Fruit fly (Drosophila melanogaster) whole organism, prepupa: ENCODE results near the gene CG11964.

Experiments used
- Blimp-1 ChIP-seq: fragments of 200-800 bp; sonication (Bioruptor generic); optimal IDR thresholded peaks from 3 replicates; lab custom pipeline; 2017; ENCODE audit warnings: missing biosample characterization, missing genetic modification characterization, mild to moderate bottlenecking, moderate library complexity, missing genetic modification reagents
- CG10669 ChIP-seq: fragments of 200-800 bp; sonication (Bioruptor generic); optimal IDR thresholded peaks from 3 replicates; lab custom pipeline; 2018; ENCODE audit warnings: missing biosample characterization, mild to moderate bottlenecking, missing genetic modification characterization, moderate library complexity
- CG11294 ChIP-seq: fragments of 200-800 bp; sonication (Bioruptor generic); IDR thresholded peaks from 2 replicates; pipeline ENCODE4 v1.3.6; 2022; ENCODE audit warnings: missing biosample characterization, missing genetic modification characterization
- CG11762 ChIP-seq: fragments of 200-800 bp; sonication (Bioruptor generic); optimal IDR thresholded peaks from 3 replicates; lab custom pipeline; 2016; ENCODE audit warnings: missing biosample characterization, missing genetic modification characterization; ENCODE audit not compliant: insufficient read depth
- CG11902 ChIP-seq: fragments of 200-800 bp; sonication (Bioruptor generic); optimal IDR thresholded peaks from 3 replicates; lab custom pipeline; 2016; ENCODE audit warnings: missing biosample characterization, missing genetic modification characterization
- CG15336 ChIP-seq: fragments of 200-800 bp; sonication (Bioruptor generic); IDR thresholded peaks from 2 replicates; pipeline ENCODE4 v1.3.6; 2022; ENCODE audit warnings: missing biosample characterization, missing genetic modification characterization
- CG16779 ChIP-seq: fragments of 200-800 bp; sonication (Bioruptor generic); optimal IDR thresholded peaks from 3 replicates; lab custom pipeline; 2017; ENCODE audit warnings: missing biosample characterization, mild to moderate bottlenecking, missing genetic modification characterization
- CG3032 ChIP-seq: fragments of 200-800 bp; optimal IDR thresholded peaks from 2 replicates; lab custom pipeline; 2019; ENCODE audit warnings: missing biosample characterization, mild to moderate bottlenecking, missing genetic modification characterization, moderate library complexity
- CG31627 ChIP-seq: fragments of 200-800 bp; sonication (Bioruptor generic); optimal IDR thresholded peaks from 3 replicates; lab custom pipeline; 2016; ENCODE audit warnings: missing biosample characterization, missing genetic modification characterization
- CG34406 ChIP-seq: fragments of 200-800 bp; sonication (Bioruptor generic); optimal IDR thresholded peaks from 3 replicates; lab custom pipeline; 2016; ENCODE audit warnings: missing biosample characterization, missing genetic modification characterization
- CG3919 ChIP-seq: fragments of 200-800 bp; sonication (Bioruptor generic); optimal IDR thresholded peaks from 3 replicates; lab custom pipeline; 2016; ENCODE audit warnings: missing biosample characterization, missing genetic modification characterization
- CG4318 ChIP-seq: fragments of 200-800 bp; sonication (Bioruptor generic); optimal IDR thresholded peaks from 3 replicates; lab custom pipeline; 2017; ENCODE audit warnings: missing biosample characterization, mild to moderate bottlenecking, missing genetic modification characterization
- CG6276 ChIP-seq: fragments of 200-800 bp; sonication (Bioruptor generic); optimal IDR thresholded peaks from 2 replicates; lab custom pipeline; 2017; ENCODE audit warnings: missing biosample characterization, mild to moderate bottlenecking, missing genetic modification characterization
- CG6792 ChIP-seq: fragments of 200-800 bp; sonication (Bioruptor generic); optimal IDR thresholded peaks from 3 replicates; lab custom pipeline; 2016; ENCODE audit warnings: missing biosample characterization, missing genetic modification characterization
- CG6808 ChIP-seq: fragments of 200-800 bp; sonication (Bioruptor generic); optimal IDR thresholded peaks from 3 replicates; lab custom pipeline; 2017; ENCODE audit warnings: missing biosample characterization, missing genetic modification characterization, mild to moderate bottlenecking, moderate library complexity, missing genetic modification reagents
- CG6854 ChIP-seq: fragments of 200-800 bp; sonication (Bioruptor generic); optimal IDR thresholded peaks from 2 replicates; lab custom pipeline; 2017; ENCODE audit warnings: missing biosample characterization, mild to moderate bottlenecking, missing genetic modification characterization
- CG7368 ChIP-seq: fragments of 200-800 bp; sonication (Bioruptor generic); optimal IDR thresholded peaks from 3 replicates; lab custom pipeline; 2016; ENCODE audit warnings: missing biosample characterization, missing genetic modification characterization
- CG8119 ChIP-seq: fragments of 200-800 bp; sonication (Bioruptor generic); IDR thresholded peaks from 3 replicates; pipeline ENCODE4 v1.3.6; 2022; ENCODE audit warnings: missing biosample characterization, missing genetic modification characterization
- CG9139 ChIP-seq: fragments of 200-800 bp; sonication (Bioruptor generic); optimal IDR thresholded peaks from 3 replicates; lab custom pipeline; 2017; ENCODE audit warnings: missing biosample characterization, mild to moderate bottlenecking, missing genetic modification characterization
- Eip75B ChIP-seq: fragments of 200-800 bp; sonication (Bioruptor generic); optimal IDR thresholded peaks from 3 replicates; lab custom pipeline; 2016; ENCODE audit warnings: missing biosample characterization, missing genetic modification characterization
- Eip78C ChIP-seq: fragments of 200-800 bp; sonication (Bioruptor generic); peaks from one replicate; lab custom pipeline; 2016; ENCODE audit warnings: missing biosample characterization, missing genetic modification characterization
- Eip93F ChIP-seq: fragments of 200-800 bp; sonication (Bioruptor generic); optimal IDR thresholded peaks from 2 replicates; lab custom pipeline; 2016; ENCODE audit warnings: missing biosample characterization, mild to moderate bottlenecking, missing genetic modification characterization
- Ets96B ChIP-seq: fragments of 200-800 bp; optimal IDR thresholded peaks from 2 replicates; lab custom pipeline; 2019; ENCODE audit warnings: missing biosample characterization, mild to moderate bottlenecking, missing genetic modification characterization, moderate library complexity
- Gug ChIP-seq: fragments of 200-800 bp; sonication (Bioruptor generic); IDR thresholded peaks from 2 replicates; pipeline ENCODE4 v1.3.6; 2022; ENCODE audit warnings: missing biosample characterization, missing genetic modification characterization
- Hr38 ChIP-seq: sonication (Bioruptor generic); optimal IDR thresholded peaks from 2 replicates; lab custom pipeline; 2016; ENCODE audit warnings: missing biosample characterization, missing genetic modification characterization
- Hr4 ChIP-seq: fragments of 200-800 bp; sonication (Bioruptor generic); optimal IDR thresholded peaks from 3 replicates; lab custom pipeline; 2016; ENCODE audit warnings: missing biosample characterization, missing genetic modification characterization
- Met ChIP-seq: fragments of 200-800 bp; sonication (Bioruptor generic); optimal IDR thresholded peaks from 3 replicates; lab custom pipeline; 2016; ENCODE audit warnings: missing biosample characterization, missing genetic modification characterization
- OdsH ChIP-seq: fragments of 200-800 bp; sonication (Bioruptor generic); optimal IDR thresholded peaks from 3 replicates; lab custom pipeline; 2016; ENCODE audit warnings: missing biosample characterization, missing genetic modification characterization
- Sox14 ChIP-seq: fragments of 200-800 bp; sonication (Bioruptor generic); optimal IDR thresholded peaks from 3 replicates; lab custom pipeline; 2016; ENCODE audit warnings: missing biosample characterization, missing genetic modification characterization
- Sox15 ChIP-seq: fragments of 200-800 bp; sonication (Bioruptor generic); optimal IDR thresholded peaks from 3 replicates; lab custom pipeline; 2016; ENCODE audit warnings: missing biosample characterization, missing genetic modification characterization
- achi ChIP-seq: fragments of 200-800 bp; sonication (Bioruptor generic); optimal IDR thresholded peaks from 3 replicates; lab custom pipeline; 2016; ENCODE audit warnings: missing biosample characterization, missing genetic modification characterization
- acj6 ChIP-seq: fragments of 200-800 bp; sonication (Bioruptor generic); optimal IDR thresholded peaks from 3 replicates; lab custom pipeline; 2016; ENCODE audit warnings: missing biosample characterization, missing genetic modification characterization
- cyc ChIP-seq: fragments of 200-800 bp; sonication (Bioruptor generic); optimal IDR thresholded peaks from 3 replicates; lab custom pipeline; 2016; ENCODE audit warnings: missing biosample characterization, missing genetic modification characterization
- dac ChIP-seq: fragments of 200-800 bp; sonication (Bioruptor generic); optimal IDR thresholded peaks from 2 replicates; lab custom pipeline; 2017; ENCODE audit warnings: missing biosample characterization, mild to moderate bottlenecking, missing genetic modification characterization
- dsx ChIP-seq: fragments of 200-800 bp; optimal IDR thresholded peaks from 3 replicates; lab custom pipeline; 2019; ENCODE audit warnings: missing biosample characterization, mild to moderate bottlenecking, missing genetic modification characterization, moderate library complexity; ENCODE audit not compliant: poor library complexity, severe bottlenecking
- eg ChIP-seq: fragments of 200-800 bp; sonication (Bioruptor generic); IDR thresholded peaks from 3 replicates; pipeline ENCODE4 v1.3.6; 2022; ENCODE audit warnings: missing biosample characterization, missing genetic modification characterization
- esn ChIP-seq: fragments of 200-800 bp; sonication (Bioruptor generic); optimal IDR thresholded peaks from 2 replicates; lab custom pipeline; 2016; ENCODE audit warnings: missing biosample characterization, mild to moderate bottlenecking, missing genetic modification characterization, moderate library complexity
- fd59A ChIP-seq: fragments of 200-800 bp; sonication (Bioruptor generic); optimal IDR thresholded peaks from 2 replicates; lab custom pipeline; 2017; ENCODE audit warnings: missing biosample characterization, mild to moderate bottlenecking, missing genetic modification characterization, missing genetic modification reagents
- fkh ChIP-seq: fragments of 200-800 bp; sonication (Bioruptor generic); optimal IDR thresholded peaks from 3 replicates; lab custom pipeline; 2017; ENCODE audit warnings: missing biosample characterization, mild to moderate bottlenecking, missing genetic modification characterization, moderate library complexity
- net ChIP-seq: fragments of 200-800 bp; sonication (Bioruptor generic); optimal IDR thresholded peaks from 3 replicates; lab custom pipeline; 2016; ENCODE audit warnings: missing biosample characterization, missing genetic modification characterization
- pdm3 ChIP-seq: fragments of 200-800 bp; sonication (Bioruptor generic); optimal IDR thresholded peaks from 3 replicates; lab custom pipeline; 2016; ENCODE audit warnings: missing biosample characterization, missing genetic modification characterization
- ss ChIP-seq, 2 experiments: fragments of 200-800 bp; sonication (Bioruptor generic); optimal IDR thresholded peaks; 2 replicates in 1 of 2; 3 replicates in 1 of 2; lab custom pipeline; 2017 to 2018; ENCODE audit warnings: mild to moderate bottlenecking in 2 of 2, missing biosample characterization in 2 of 2, missing genetic modification characterization in 2 of 2, moderate library complexity in 1 of 2
- svp ChIP-seq: fragments of 200-800 bp; sonication (Bioruptor generic); peaks from one replicate; lab custom pipeline; 2016; ENCODE audit warnings: missing biosample characterization, missing genetic modification characterization
- vri ChIP-seq: fragments of 200-800 bp; sonication (Bioruptor generic); optimal IDR thresholded peaks from 3 replicates; lab custom pipeline; 2016; ENCODE audit warnings: missing biosample characterization, mild to moderate bottlenecking, missing genetic modification characterization

Gene CG11964

dm6 chr3R:8938494-8939404 lies 6.1 kb downstream of the CG11964 start, which contains the start of gene ScsbetaA:
Gene ScsbetaA (plus strand): TSS chr3R:8938724.
- peak; percentile 96 for TF ChIP-seq vri (GFP tag; lab: Kevin White, UChicago)
- TF ChIP-seq dsx = peak; percentile 52
- TF ChIP-seq pdm3 (GFP tag; lab: Kevin White, UChicago) = no peak
- TF ChIP-seq CG3919 (GFP tag; lab: Kevin White, UChicago) = no peak
- TF ChIP-seq ss (GFP tag; optimal IDR thresholded peaks at IDR 0.05; lab: Kevin White, UChicago) = peak; percentile 20 to 31
- TF ChIP-seq CG6808 (GFP tag; lab: Kevin White, UChicago) = peak; percentile 35
- peak; percentile 27; the same call in 1 of the 3 replicates for TF ChIP-seq CG8119
- no peak for TF ChIP-seq CG7368
- TF ChIP-seq CG9139 = peak; percentile 30
- TF ChIP-seq CG11294 = no peak
- TF ChIP-seq CG3032 (tag; lab: Kevin White, UChicago) = peak; percentile 13
- peak; percentile 36 for TF ChIP-seq fkh
- no peak for TF ChIP-seq Hr38 (GFP tag; lab: Kevin White, UChicago)
- TF ChIP-seq CG16779 (tag; lab: Kevin White, UChicago) = peak; percentile 42
- TF ChIP-seq CG4318 = no peak
- peak; percentile 76 for TF ChIP-seq svp (GFP tag; lab: Kevin White, UChicago)
- TF ChIP-seq fd59A (GFP tag; lab: Kevin White, UChicago) = no peak
- peak; percentile 75 for TF ChIP-seq Blimp-1 (GFP tag; lab: Kevin White, UChicago)
- 0 out of 2 replicates have a peak, but pooled peaks have one; percentile 9 for TF ChIP-seq CG15336
- no peak for TF ChIP-seq net (GFP tag; lab: Kevin White, UChicago)
- no peak for TF ChIP-seq CG6792
- TF ChIP-seq Eip75B (GFP tag; lab: Kevin White, UChicago) = peak; percentile 5
- TF ChIP-seq esn (GFP tag; lab: Kevin White, UChicago) = peak; percentile 5
- peak; percentile 36 for TF ChIP-seq Eip78C (GFP tag; lab: Kevin White, UChicago)
- TF ChIP-seq Sox14 (GFP tag; lab: Kevin White, UChicago) = peak; percentile 6
- TF ChIP-seq CG34406 (GFP tag; lab: Kevin White, UChicago) = peak; percentile 1
- no peak for TF ChIP-seq dac (GFP tag; lab: Kevin White, UChicago)

dm6 chr3R:8934930-8935329 lies 9.9 kb downstream of the CG11964 start, which contains the start of gene osk:
Gene osk (plus strand): TSS chr3R:8935126.
- TF ChIP-seq CG11762 (GFP tag; lab: Kevin White, UChicago) (no peak), CG15336 (no peak), Ets96B (no peak), cyc (GFP tag; lab: Kevin White, UChicago) (no peak)
- TF ChIP-seq, all 60 proteins: peak for 0

- TF ChIP-seq eg (GFP tag; lab: Robert Waterston, UW) = peak; percentile 45; the same call in 1 of the 3 replicates
- peak; percentile 32; the same call in 1 of the 2 replicates for TF ChIP-seq Gug (GFP tag; lab: Robert Waterston, UW)
- TF ChIP-seq Sox15 (GFP tag; lab: Kevin White, UChicago) = no peak
- TF ChIP-seq CG7368 = no peak
- no peak for TF ChIP-seq CG31627 (GFP tag; lab: Kevin White, UChicago)
- TF ChIP-seq Met (GFP tag; lab: Kevin White, UChicago) = peak; percentile 12
- TF ChIP-seq CG4318 = no peak
- no peak for TF ChIP-seq CG6792
- no peak for TF ChIP-seq Eip93F
- peak; percentile 36 for TF ChIP-seq CG10669 (GFP tag; lab: Kevin White, UChicago)
- TF ChIP-seq cyc (GFP tag; lab: Kevin White, UChicago) = peak; percentile 12
- peak; percentile 6 for TF ChIP-seq Hr4 (GFP tag; lab: Kevin White, UChicago)
- peak; percentile 49 for TF ChIP-seq CG3919 (GFP tag; lab: Kevin White, UChicago)
- no peak for TF ChIP-seq Sox14 (GFP tag; lab: Kevin White, UChicago)
- TF ChIP-seq CG6808 (GFP tag; lab: Kevin White, UChicago) = peak; percentile 31
- TF ChIP-seq CG11902 (GFP tag; lab: Kevin White, UChicago) = no peak
- peak; percentile 34 for TF ChIP-seq acj6 (GFP tag; lab: Kevin White, UChicago)
- no peak for TF ChIP-seq CG6276 (GFP tag; lab: Kevin White, UChicago)
- no peak for TF ChIP-seq CG11294
- peak; percentile 21 for TF ChIP-seq OdsH (GFP tag; lab: Kevin White, UChicago)
- TF ChIP-seq ss (GFP tag; optimal IDR thresholded peaks at IDR 0.05; lab: Kevin White, UChicago) = peak in 1 of 2 experiments; percentile 41
- no peak for TF ChIP-seq vri (GFP tag; lab: Kevin White, UChicago)
- peak; percentile 10 for TF ChIP-seq CG34406 (GFP tag; lab: Kevin White, UChicago)
- TF ChIP-seq CG6854 (GFP tag; lab: Kevin White, UChicago) = no peak
- peak; percentile 41 for TF ChIP-seq Eip75B (GFP tag; lab: Kevin White, UChicago)
- peak; percentile 19 for TF ChIP-seq Ets96B
- no peak for TF ChIP-seq fkh
- TF ChIP-seq achi (GFP tag; lab: Kevin White, UChicago) = peak; percentile 45
Measured at dm6 chr3R:8932741-8933140, 12.1 kb downstream of the CG11964 start.
